Fruit fly (Drosophila melanogaster) whole organism, embryonic: ENCODE data around the gene CHKov1.

Experiments used
- CG11247 ChIP-seq: fragments of 200-800 bp; sonication (Bioruptor generic); IDR thresholded peaks from 2 replicates; pipeline ENCODE4 v1.3.6; 2022; ENCODE audit warnings: missing biosample characterization, missing genetic modification characterization
- CG12071 ChIP-seq: fragments of 200-800 bp; sonication (Bioruptor generic); optimal IDR thresholded peaks from 3 replicates; lab custom pipeline; 2018; ENCODE audit warnings: missing biosample characterization, mild to moderate bottlenecking, missing genetic modification characterization
- CG12104 ChIP-seq: fragments of 200-800 bp; sonication (Bioruptor generic); optimal IDR thresholded peaks from 3 replicates; lab custom pipeline; 2016; ENCODE audit warnings: missing biosample characterization, missing genetic modification characterization
- CG13296 ChIP-seq: fragments of 200-800 bp; sonication (Bioruptor generic); optimal IDR thresholded peaks from 3 replicates; lab custom pipeline; 2018; ENCODE audit warnings: missing biosample characterization, mild to moderate bottlenecking, missing genetic modification characterization
- CG14441 ChIP-seq: fragments of 200-800 bp; sonication (Bioruptor generic); IDR thresholded peaks from 2 replicates; pipeline ENCODE4 v1.3.6; 2022; ENCODE audit warnings: missing biosample characterization, missing genetic modification characterization
- CG1647 ChIP-seq: fragments of 200-800 bp; sonication (Bioruptor generic); optimal IDR thresholded peaks from 3 replicates; lab custom pipeline; 2016; ENCODE audit warnings: missing biosample characterization, missing genetic modification characterization
- CG16815 ChIP-seq: fragments of 200-800 bp; sonication (Bioruptor generic); optimal IDR thresholded peaks from 3 replicates; lab custom pipeline; 2017; ENCODE audit warnings: missing biosample characterization, mild to moderate bottlenecking, missing genetic modification characterization
- CG16863 ChIP-seq: fragments of 200-800 bp; sonication (Bioruptor generic); optimal IDR thresholded peaks from 3 replicates; lab custom pipeline; 2016; ENCODE audit warnings: missing biosample characterization, missing genetic modification characterization
- CG17328 ChIP-seq: fragments of 200-800 bp; sonication (Bioruptor generic); IDR thresholded peaks from 2 replicates; pipeline ENCODE4 v1.3.6; 2022; ENCODE audit warnings: missing biosample characterization, missing genetic modification characterization
- CG17612 ChIP-seq: fragments of 200-800 bp; sonication (Bioruptor generic); IDR thresholded peaks from 2 replicates; pipeline ENCODE4 v1.3.6; 2022; ENCODE audit warnings: missing biosample characterization, missing genetic modification characterization
- CG18476 ChIP-seq: fragments of 200-800 bp; sonication (Bioruptor generic); optimal IDR thresholded peaks from 2 replicates; lab custom pipeline; 2016; ENCODE audit warnings: missing biosample characterization, mild to moderate bottlenecking, missing genetic modification characterization
- CG2202 ChIP-seq: fragments of 200-800 bp; sonication (Bioruptor generic); optimal IDR thresholded peaks from 2 replicates; lab custom pipeline; 2018; ENCODE audit warnings: missing biosample characterization, mild to moderate bottlenecking, missing genetic modification characterization
- CG2678 ChIP-seq: fragments of 200-800 bp; sonication (Bioruptor generic); optimal IDR thresholded peaks from 3 replicates; lab custom pipeline; 2019; ENCODE audit warnings: missing biosample characterization, mild to moderate bottlenecking, missing genetic modification characterization, moderate library complexity
- CG33557 ChIP-seq: fragments of 200-800 bp; sonication (Bioruptor generic); optimal IDR thresholded peaks from 2 replicates; lab custom pipeline; 2019; ENCODE audit warnings: missing biosample characterization, mild to moderate bottlenecking, missing genetic modification characterization, moderate library complexity
- CG4730 ChIP-seq: fragments of 200-800 bp; sonication (Bioruptor generic); IDR thresholded peaks from 2 replicates; pipeline ENCODE4 v1.3.6; 2022; ENCODE audit warnings: missing biosample characterization, missing genetic modification characterization
- CG4820 ChIP-seq: fragments of 200-800 bp; sonication (Bioruptor generic); optimal IDR thresholded peaks from 3 replicates; lab custom pipeline; 2016; ENCODE audit warnings: missing biosample characterization, missing genetic modification characterization
- Dref ChIP-seq: fragments of 200-800 bp; sonication (Bioruptor generic); IDR thresholded peaks from 2 replicates; pipeline ENCODE4 v1.3.6; 2022; ENCODE audit warnings: missing biosample characterization, missing genetic modification characterization
- Fer1 ChIP-seq: fragments of 200-800 bp; sonication (Bioruptor generic); optimal IDR thresholded peaks from 2 replicates; lab custom pipeline; 2017; ENCODE audit warnings: missing biosample characterization, mild to moderate bottlenecking, missing genetic modification characterization
- Fer3 ChIP-seq: fragments of 200-800 bp; sonication (Bioruptor generic); optimal IDR thresholded peaks from 2 replicates; lab custom pipeline; 2018; ENCODE audit warnings: missing biosample characterization, mild to moderate bottlenecking, missing genetic modification characterization, moderate library complexity
- HHEX ChIP-seq: fragments of 200-800 bp; sonication (Bioruptor generic); optimal IDR thresholded peaks from 3 replicates; lab custom pipeline; 2017; ENCODE audit warnings: missing biosample characterization, mild to moderate bottlenecking, missing genetic modification characterization, missing genetic modification reagents
- Hr78 ChIP-seq, 2 experiments: fragments of 200-800 bp in 1 of 2; fragments of >200 bp in 1 of 2; sonication (Bioruptor generic) in 1 of 2; optimal IDR thresholded peaks; 2 replicates each; lab custom pipeline; 2017 to 2019; ENCODE audit warnings: missing biosample characterization in 2 of 2, missing genetic modification characterization in 2 of 2, mild to moderate bottlenecking in 1 of 2, moderate library complexity in 1 of 2
- MTF-1 ChIP-seq: fragments of 200-800 bp; sonication (Bioruptor generic); optimal IDR thresholded peaks from 2 replicates; lab custom pipeline; 2018; ENCODE audit warnings: missing biosample characterization, mild to moderate bottlenecking, missing genetic modification characterization, borderline replicate concordance
- Mes4 ChIP-seq: fragments of 200-800 bp; sonication (Bioruptor generic); optimal IDR thresholded peaks from 2 replicates; lab custom pipeline; 2016; ENCODE audit warnings: missing biosample characterization, missing genetic modification characterization
- Myb ChIP-seq: fragments of 200-800 bp; sonication (Bioruptor generic); optimal IDR thresholded peaks from 2 replicates; lab custom pipeline; 2016; ENCODE audit warnings: missing biosample characterization, missing genetic modification characterization
- Nf-YA ChIP-seq: fragments of 200-800 bp; sonication (Bioruptor generic); IDR thresholded peaks from 2 replicates; pipeline ENCODE4 v1.3.6; 2022; ENCODE audit warnings: missing biosample characterization, missing genetic modification characterization
- NfI ChIP-seq: fragments of 200-800 bp; sonication (Bioruptor generic); optimal IDR thresholded peaks from 3 replicates; lab custom pipeline; 2018; ENCODE audit warnings: missing biosample characterization, mild to moderate bottlenecking, missing genetic modification characterization, moderate library complexity
- Pdp1 ChIP-seq, 2 experiments: fragments of 200-800 bp; sonication (Bioruptor generic); optimal IDR thresholded peaks; 3 replicates each; lab custom pipeline; 2016; ENCODE audit warnings: missing biosample characterization in 2 of 2, missing genetic modification characterization in 2 of 2, mild to moderate bottlenecking in 1 of 2, moderate library complexity in 1 of 2
- Ptx1 ChIP-seq: fragments of 200-800 bp; sonication (Bioruptor generic); IDR thresholded peaks from 2 replicates; pipeline ENCODE4 v1.3.6; 2022; ENCODE audit warnings: missing biosample characterization, missing genetic modification characterization
- Scr ChIP-seq: fragments of 200-800 bp; sonication (Bioruptor generic); IDR thresholded peaks from 2 replicates; pipeline ENCODE4 v1.3.6; 2022; ENCODE audit warnings: missing biosample characterization, missing genetic modification characterization; ENCODE audit not compliant: partially characterized antibody
- aop ChIP-seq: fragments of 200-800 bp; sonication (Bioruptor generic); IDR thresholded peaks from 2 replicates; pipeline ENCODE4 v1.3.6; 2022; ENCODE audit warnings: missing biosample characterization, missing genetic modification characterization
- da ChIP-seq: fragments of 200-800 bp; sonication (Bioruptor generic); optimal IDR thresholded peaks from 2 replicates; lab custom pipeline; 2016; ENCODE audit warnings: missing biosample characterization, missing genetic modification characterization
- disco-r ChIP-seq: fragments of 200-800 bp; sonication (Bioruptor generic); optimal IDR thresholded peaks from 2 replicates; lab custom pipeline; 2016; ENCODE audit warnings: missing biosample characterization, missing genetic modification characterization
- exex ChIP-seq: fragments of 200-800 bp; sonication (Bioruptor generic); optimal IDR thresholded peaks from 4 replicates; lab custom pipeline; 2018; ENCODE audit warnings: missing biosample characterization, mild to moderate bottlenecking, missing genetic modification characterization, moderate library complexity
- grn ChIP-seq: fragments of 200-800 bp; sonication (Bioruptor generic); optimal IDR thresholded peaks from 3 replicates; lab custom pipeline; 2017; ENCODE audit warnings: missing biosample characterization, missing genetic modification characterization
- hkb ChIP-seq, 2 experiments: fragments of 200-800 bp in 1 of 2; fragments of >200 bp in 1 of 2; sonication (Bioruptor generic) in 1 of 2; IDR thresholded peaks in 1 of 2; optimal IDR thresholded peaks in 1 of 2; 2 replicates each; pipeline versions ENCODE4 v1.3.6 to Lab custom; 2017 to 2022; ENCODE audit warnings: missing biosample characterization in 1 of 2, missing genetic modification characterization in 1 of 2
- lilli ChIP-seq: fragments of 200-800 bp; sonication (Bioruptor generic); optimal IDR thresholded peaks from 3 replicates; lab custom pipeline; 2016; ENCODE audit warnings: missing biosample characterization, missing genetic modification characterization
- otp ChIP-seq: fragments of 200-800 bp; sonication (Bioruptor generic); IDR thresholded peaks from 3 replicates; pipeline ENCODE4, ENCODE4 v1.3.6; 2022; ENCODE audit warnings: missing biosample characterization, missing genetic modification characterization
- pum ChIP-seq: fragments of 200-800 bp; sonication (Bioruptor generic); optimal IDR thresholded peaks from 2 replicates; lab custom pipeline; 2016; ENCODE audit warnings: missing biosample characterization, missing genetic modification characterization
- run ChIP-seq: fragments of 200-800 bp; sonication (Bioruptor generic); optimal IDR thresholded peaks from 3 replicates; lab custom pipeline; 2018; ENCODE audit warnings: missing biosample characterization, mild to moderate bottlenecking, missing genetic modification characterization
- slbo ChIP-seq: fragments of 200-800 bp; sonication (Bioruptor generic); IDR thresholded peaks from 2 replicates; pipeline ENCODE4 v1.3.6; 2022; ENCODE audit warnings: missing biosample characterization, missing genetic modification characterization
- sqz ChIP-seq: fragments of 200-800 bp; sonication (Bioruptor generic); optimal IDR thresholded peaks from 3 replicates; lab custom pipeline; 2018; ENCODE audit warnings: missing biosample characterization, mild to moderate bottlenecking, missing genetic modification characterization
- sr ChIP-seq: fragments of 200-800 bp; sonication (Bioruptor generic); IDR thresholded peaks from 3 replicates; pipeline ENCODE4 v1.3.6; 2022; ENCODE audit warnings: missing biosample characterization, missing genetic modification characterization
- sug ChIP-seq: fragments of 200-800 bp; optimal IDR thresholded peaks from 2 replicates; lab custom pipeline; 2019; ENCODE audit warnings: missing biosample characterization, mild to moderate bottlenecking, missing genetic modification characterization, moderate library complexity
- tap ChIP-seq: fragments of 200-800 bp; optimal IDR thresholded peaks from 3 replicates; lab custom pipeline; 2019; ENCODE audit warnings: missing biosample characterization, mild to moderate bottlenecking, missing genetic modification characterization, moderate library complexity
- twi ChIP-seq: fragments of 200-800 bp; optimal IDR thresholded peaks from 2 replicates; lab custom pipeline; 2019; ENCODE audit warnings: missing biosample characterization, mild to moderate bottlenecking, missing genetic modification characterization, moderate library complexity
- z ChIP-seq: fragments of 200-800 bp; sonication (Bioruptor generic); IDR thresholded peaks from 3 replicates; pipeline ENCODE4 v1.3.6; 2022; ENCODE audit warnings: missing biosample characterization, missing genetic modification characterization

Gene CHKov1

DNA sequence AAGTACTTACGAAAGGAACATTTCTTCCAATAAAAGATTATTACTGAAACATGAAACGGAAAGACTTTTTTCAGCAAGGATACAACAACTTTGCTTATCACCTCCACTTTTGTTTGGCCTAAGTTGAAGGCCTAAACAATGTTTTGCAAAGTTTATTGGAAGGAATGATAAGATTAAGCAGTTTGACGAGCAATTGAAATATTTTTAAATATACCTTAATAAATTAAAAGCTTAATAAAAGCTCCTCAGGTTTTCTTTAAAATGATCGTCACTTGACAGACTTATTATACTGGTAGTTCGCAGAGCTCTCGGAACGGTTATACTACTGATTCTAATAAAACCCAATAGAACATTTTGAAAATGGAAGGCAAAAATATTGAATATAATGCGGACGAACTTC lies 43.9 kb downstream of the CHKov1 start, which contains the start of gene CG31104:
Gene CG31104 (plus strand): TSS at position 301 of the 400 bp plus-strand sequence.
- TF ChIP-seq Scr (no peak), exex (tag; lab: Kevin White, UChicago) (peak; percentile 22)

DNA sequence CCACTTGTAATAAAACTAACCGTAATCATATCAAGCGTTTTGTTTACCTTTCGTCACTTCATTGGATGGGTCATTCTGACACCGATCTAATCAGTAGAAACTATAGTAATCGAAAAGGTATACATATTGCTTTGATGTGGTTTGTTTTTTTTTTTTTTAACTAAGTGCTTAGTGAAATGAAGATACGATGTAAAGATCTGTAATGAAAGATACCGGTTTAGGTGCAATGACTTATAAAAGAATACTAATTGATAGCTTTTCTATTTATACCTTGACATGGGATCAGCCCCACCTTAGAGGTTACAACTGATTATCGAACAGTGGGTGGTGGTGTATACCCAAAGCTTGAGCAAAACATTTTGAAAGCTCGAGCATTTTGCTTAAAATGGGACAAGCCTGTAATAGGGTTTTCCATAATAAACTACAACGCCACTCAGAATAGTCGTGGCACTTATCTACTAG lies 45.9 kb downstream of the CHKov1 start, which contains the start of gene CG31300:
Gene CG31300 (plus strand): TSS at position 412 of the 462 bp plus-strand sequence.
- TF ChIP-seq sug (tag; lab: Kevin White, UChicago): peak; percentile 18
- TF ChIP-seq grn (GFP tag; lab: Kevin White, UChicago): peak; percentile 68
- TF ChIP-seq Hr78 (GFP tag; optimal IDR thresholded peaks at IDR 0.05; lab: Kevin White, UChicago): peak in 1 of 2 experiments; percentile 57
- peak; percentile 69 for TF ChIP-seq run (tag; lab: Kevin White, UChicago)
- TF ChIP-seq CG2202: no peak
- no peak for TF ChIP-seq sr (GFP tag; lab: Robert Waterston, UW)
- no peak for TF ChIP-seq CG14441 (GFP tag; lab: Robert Waterston, UW)
- no peak for TF ChIP-seq CG1647
- TF ChIP-seq Pdp1 (GFP tag; optimal IDR thresholded peaks at IDR 0.05; lab: Kevin White, UChicago): peak in 1 of 2 experiments; percentile 59
- TF ChIP-seq exex (tag; lab: Kevin White, UChicago): peak; percentile 37
- TF ChIP-seq, all 482 proteins: peak for 6

DNA sequence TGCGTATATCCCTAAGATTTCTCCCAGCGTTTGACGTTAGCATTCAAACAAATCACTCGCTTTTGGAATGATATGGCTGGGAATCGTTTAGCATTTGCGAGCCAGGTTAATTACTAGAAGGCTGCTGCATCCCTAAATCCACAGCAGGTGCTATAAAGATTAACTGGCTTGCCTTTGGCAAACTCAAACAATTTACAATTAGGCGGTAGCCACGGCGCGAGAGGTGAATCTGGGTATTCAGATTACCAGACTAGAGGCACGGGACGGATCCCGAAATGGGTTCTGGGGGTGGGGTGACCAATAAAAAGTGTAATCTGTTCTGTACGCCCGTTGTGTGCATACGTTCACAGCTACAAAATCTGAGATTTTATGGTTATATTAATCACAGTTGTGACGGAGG lies 48.0 kb downstream of the CHKov1 start, which contains the start of gene CG11892:
Gene CG11892 (plus strand): TSS at position 384 of the 400 bp plus-strand sequence.
- TF ChIP-seq disco-r (GFP tag; lab: Kevin White, UChicago) (no peak), CG4820 (GFP tag; lab: Kevin White, UChicago) (no peak), Fer3 (tag; lab: Kevin White, UChicago) (peak; percentile 56), Fer1 (GFP tag; lab: Kevin White, UChicago) (peak; percentile 74), CG16863 (no peak), Hr78 (GFP tag; optimal IDR thresholded peaks at IDR 0.05; lab: Kevin White, UChicago) (no peak), MTF-1 (GFP tag; lab: Kevin White, UChicago) (peak; percentile 69), Ptx1 (GFP tag; lab: Robert Waterston, UW) (no peak), sqz (GFP tag; lab: Kevin White, UChicago) (no peak), CG13296 (GFP tag; lab: Kevin White, UChicago) (peak; percentile 76), CG2678 (tag; lab: Kevin White, UChicago) (peak; percentile 65), CG4730 (GFP tag; lab: Robert Waterston, UW) (no peak), hkb (optimal IDR thresholded peaks at IDR 0.05; lab: Kevin White, UChicago) (no peak), hkb (GFP tag; IDR thresholded peaks at IDR 0.05; lab: Robert Waterston, UW) (peak; percentile 27; the same call in 1 of the 2 replicates), Dref (GFP tag; lab: Robert Waterston, UW) (no peak), da (GFP tag; lab: Kevin White, UChicago) (no peak), Myb (GFP tag; lab: Kevin White, UChicago) (no peak), CG17328 (no peak), tap (tag; lab: Kevin White, UChicago) (peak; percentile 52), CG12104 (GFP tag; lab: Kevin White, UChicago) (peak; percentile 38), lilli (GFP tag; lab: Kevin White, UChicago) (peak; percentile 15), CG17612 (GFP tag; lab: Robert Waterston, UW) (no peak), run (tag; lab: Kevin White, UChicago) (no peak), CG2202 (no peak), CG12071 (peak; percentile 81), Mes4 (GFP tag; lab: Kevin White, UChicago) (no peak), NfI (GFP tag; lab: Kevin White, UChicago) (peak; percentile 41), pum (GFP tag; lab: Kevin White, UChicago) (no peak), CG18476 (GFP tag; lab: Kevin White, UChicago) (no peak), Nf-YA (GFP tag; lab: Robert Waterston, UW) (no peak), z (no peak), otp (GFP tag; lab: Robert Waterston, UW) (peak; percentile 45; the same call in 1 of the 3 replicates), CG16815 (no peak), twi (tag; lab: Kevin White, UChicago) (no peak), CG33557 (GFP tag; lab: Kevin White, UChicago) (no peak), aop (GFP tag; lab: Robert Waterston, UW) (no peak), HHEX (peak; percentile 64), CG11247 (GFP tag; lab: Robert Waterston, UW) (no peak), slbo (GFP tag; lab: Robert Waterston, UW) (no peak)
